Worm (Caenorhabditis elegans): ENCODE measurements around the gene bed-2.

ce11 chrIII:11448330-11448729 is 22.3 kb downstream of the bed-2 start:
- TF ChIP-seq madf-5 (GFP tag; IDR thresholded peaks at IDR 0.05) (no peak), hlh-11 (tag; optimal IDR thresholded peaks at IDR 0.05) (no peak), nhr-11 (tag; optimal IDR thresholded peaks at IDR 0.05) (no peak), pha-4 (GFP tag; IDR thresholded peaks at IDR 0.05) (no peak), pha-4 (tag; optimal IDR thresholded peaks at IDR 0.05) (no peak), nhr-77 (tag; optimal IDR thresholded peaks at IDR 0.05) (no peak), F10B5.3 (tag; optimal IDR thresholded peaks at IDR 0.05) (no peak)

Data from whole organism, L4 larva.